Worm (Caenorhabditis elegans): ENCODE data around the gene tmem-138.

The tmem-138 gene

DNA sequence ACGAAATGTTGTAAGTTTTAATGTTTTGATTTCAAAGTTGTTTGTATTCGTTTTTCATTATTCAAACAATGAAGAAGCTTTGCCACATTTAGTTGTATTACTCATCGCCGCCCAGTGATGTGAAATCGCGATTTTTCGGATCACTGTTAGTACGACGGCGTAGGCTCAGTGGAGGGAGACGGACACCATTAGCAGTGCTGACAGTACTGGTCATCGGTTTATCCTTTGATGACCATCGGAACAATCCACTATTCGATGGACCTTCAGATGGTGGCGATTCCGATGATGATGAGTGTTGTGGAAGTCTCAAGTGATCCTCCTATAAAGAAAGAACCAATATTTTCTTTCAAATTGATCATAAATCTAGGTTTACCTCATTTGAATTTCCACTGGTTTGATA, 30.4 kb downstream of the tmem-138 start:
- TF ChIP-seq peb-1 (tag; optimal IDR thresholded peaks at IDR 0.05) (no peak), mdl-1 (tag; optimal IDR thresholded peaks at IDR 0.05) (no peak), mab-5 (tag; optimal IDR thresholded peaks at IDR 0.05) (no peak), nhr-10 (tag; optimal IDR thresholded peaks at IDR 0.05) (no peak), sma-3 (GFP tag; optimal IDR thresholded peaks at IDR 0.05) (no peak), unc-62 (GFP tag; optimal IDR thresholded peaks at IDR 0.05) (no peak), ceh-82 (tag; optimal IDR thresholded peaks at IDR 0.05) (no peak), gmeb-1 (tag; optimal IDR thresholded peaks at IDR 0.05) (no peak), lin-13 (GFP tag; optimal IDR thresholded peaks at IDR 0.05) (no peak)

DNA sequence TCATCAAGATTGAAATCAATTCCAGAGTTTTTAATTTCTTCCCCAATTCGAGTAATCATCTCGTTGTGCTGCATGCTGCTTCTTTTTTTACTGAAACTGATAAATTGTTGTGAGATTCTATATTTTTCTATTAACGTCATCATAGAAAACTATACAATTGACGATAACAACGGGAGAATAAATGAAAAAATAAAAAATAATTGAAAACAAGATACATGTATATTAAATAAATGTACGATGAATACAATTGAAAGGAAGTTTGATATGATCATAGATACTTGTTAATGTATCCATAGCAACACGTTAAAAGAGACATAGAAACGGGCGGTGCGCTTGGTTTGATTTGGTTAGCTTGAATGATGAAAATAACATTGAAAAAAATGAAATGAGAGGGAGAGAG, 33.3 kb downstream of the tmem-138 start, which contains the start of gene T05C12.8:
TSS of gene T05C12.8 (minus strand) at position 101 of the 400 bp plus-strand sequence.
- no peak for TF ChIP-seq mbf-1 (tag; optimal IDR thresholded peaks at IDR 0.05)
- TF ChIP-seq nhr-10 (tag; optimal IDR thresholded peaks at IDR 0.05) = no peak
- no peak for TF ChIP-seq nhr-25 (tag; optimal IDR thresholded peaks at IDR 0.05)
- TF ChIP-seq aly-2 (tag; optimal IDR thresholded peaks at IDR 0.05) = no peak
- TF ChIP-seq gmeb-1 (tag; optimal IDR thresholded peaks at IDR 0.05) = no peak
- TF ChIP-seq lsy-2 (tag; optimal IDR thresholded peaks at IDR 0.05) = no peak
- TF ChIP-seq ztf-4 (tag; optimal IDR thresholded peaks at IDR 0.05) = no peak
- no peak for TF ChIP-seq nhr-12 (tag; optimal IDR thresholded peaks at IDR 0.05)
- no peak for TF ChIP-seq nhr-21 (tag; optimal IDR thresholded peaks at IDR 0.05)
- no peak for TF ChIP-seq blmp-1 (tag; optimal IDR thresholded peaks at IDR 0.05; ENCODE audit: insufficient read depth)
- no peak for TF ChIP-seq nhr-11 (tag; optimal IDR thresholded peaks at IDR 0.05)
- no peak for TF ChIP-seq nhr-129 (tag; optimal IDR thresholded peaks at IDR 0.05)
- TF ChIP-seq crh-2 (tag; optimal IDR thresholded peaks at IDR 0.05) = no peak
- TF ChIP-seq mab-5 (tag; optimal IDR thresholded peaks at IDR 0.05) = no peak
- TF ChIP-seq unc-62 (GFP tag; optimal IDR thresholded peaks at IDR 0.05) = no peak

DNA sequence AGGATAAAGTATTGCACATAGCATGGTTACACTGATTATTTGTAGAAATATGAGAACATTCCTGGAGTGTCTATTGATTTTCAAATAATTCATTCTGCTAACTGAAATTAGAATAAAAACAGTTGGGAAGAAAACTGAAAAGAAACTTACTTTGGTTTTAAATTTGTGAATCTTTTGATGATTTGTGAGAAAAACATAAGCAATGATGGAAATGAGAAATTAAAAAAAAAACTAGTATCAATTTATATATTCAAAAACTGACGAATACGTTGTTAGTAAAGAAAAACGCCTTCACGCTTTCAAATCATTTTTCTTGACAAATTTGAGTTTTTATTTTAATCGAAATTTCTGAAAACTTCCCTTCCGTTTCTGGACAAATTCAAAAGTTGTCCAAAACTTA, 36.0 kb downstream of the tmem-138 start, which contains the start of gene T05C12.9:
TSS of gene T05C12.9 (minus strand) at position 101 of the 400 bp plus-strand sequence.
- TF ChIP-seq ceh-16 (tag; optimal IDR thresholded peaks at IDR 0.05) (no peak), ZK546.5 (tag; optimal IDR thresholded peaks at IDR 0.05) (no peak), Y55F3AM.14 (GFP tag; optimal IDR thresholded peaks at IDR 0.05) (no peak), elt-1 (tag; optimal IDR thresholded peaks at IDR 0.05) (no peak), ztf-1 (GFP tag; conservative IDR thresholded peaks at IDR 0.05) (no peak), unc-62 (GFP tag; optimal IDR thresholded peaks at IDR 0.05) (no peak), sem-4 (tag; optimal IDR thresholded peaks at IDR 0.05) (no peak), nhr-25 (tag; optimal IDR thresholded peaks at IDR 0.05) (no peak), unc-39 (tag; optimal IDR thresholded peaks at IDR 0.05) (no peak)

DNA sequence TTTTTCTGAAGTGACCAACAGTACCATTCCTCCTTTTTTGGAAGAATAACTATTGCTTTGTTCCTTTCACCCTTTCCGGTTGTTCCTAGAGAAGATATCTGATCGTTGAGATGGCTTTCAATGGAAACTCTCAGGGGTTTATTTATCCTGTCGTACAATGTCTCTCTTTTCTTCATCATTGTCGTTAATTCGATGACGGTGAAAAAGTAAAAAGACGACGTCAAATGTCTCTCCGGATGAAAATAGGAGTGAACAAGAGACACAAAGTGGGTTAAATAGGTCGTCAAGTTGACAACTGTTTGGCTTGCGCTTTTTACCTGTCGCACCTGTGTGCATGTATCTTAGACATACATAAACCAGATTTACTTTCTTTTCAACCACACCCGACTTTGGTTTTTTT, 36.8 kb downstream of the tmem-138 start:
- no peak for TF ChIP-seq nhr-6 (tag; optimal IDR thresholded peaks at IDR 0.05)

DNA sequence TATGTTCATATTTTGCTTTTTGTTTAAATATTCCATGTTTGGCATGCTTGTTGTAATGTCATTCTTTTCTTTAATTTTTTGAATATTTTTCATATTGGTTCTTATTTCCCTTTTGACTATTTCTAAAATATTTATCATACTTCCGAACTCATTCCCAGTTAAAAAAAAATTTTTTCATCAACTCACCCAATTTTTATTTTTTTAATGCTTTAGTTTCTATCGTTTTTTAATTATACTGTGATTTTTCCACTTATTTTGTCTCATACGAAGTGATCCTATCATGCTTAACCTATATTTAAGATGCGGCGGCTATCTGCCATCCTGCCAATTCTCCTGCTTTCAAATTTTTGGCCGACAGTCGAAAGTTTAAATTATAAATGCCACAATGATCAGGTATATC, 41.4 kb downstream of the tmem-138 start, which contains the start of gene qua-1:
TSS of gene qua-1 (plus strand) at position 301 of the 400 bp plus-strand sequence.
- no peak for TF ChIP-seq lin-11 (tag; optimal IDR thresholded peaks at IDR 0.05)
- no peak for TF ChIP-seq mdl-1 (tag; optimal IDR thresholded peaks at IDR 0.05)
- TF ChIP-seq sem-4 (tag; optimal IDR thresholded peaks at IDR 0.05) = no peak
- TF ChIP-seq fos-1 (tag; optimal IDR thresholded peaks at IDR 0.05) = no peak
- TF ChIP-seq crh-2 (tag; optimal IDR thresholded peaks at IDR 0.05) = no peak
- TF ChIP-seq unc-39 (tag; optimal IDR thresholded peaks at IDR 0.05) = no peak
- TF ChIP-seq skn-1 (tag; optimal IDR thresholded peaks at IDR 0.05) = no peak
- TF ChIP-seq elt-1 (tag; optimal IDR thresholded peaks at IDR 0.05) = no peak
- TF ChIP-seq mab-5 (tag; optimal IDR thresholded peaks at IDR 0.05) = no peak
- TF ChIP-seq ztf-11 (tag; optimal IDR thresholded peaks at IDR 0.05) = no peak
- TF ChIP-seq elt-3 (tag; optimal IDR thresholded peaks at IDR 0.05) = no peak
- no peak for TF ChIP-seq C34F6.9 (tag; optimal IDR thresholded peaks at IDR 0.05)
- no peak for TF ChIP-seq gmeb-1 (tag; optimal IDR thresholded peaks at IDR 0.05)
- TF ChIP-seq unc-62 (GFP tag; optimal IDR thresholded peaks at IDR 0.05) = no peak
- no peak for TF ChIP-seq nhr-237 (tag; optimal IDR thresholded peaks at IDR 0.05)
- no peak for TF ChIP-seq alr-1 (tag; optimal IDR thresholded peaks at IDR 0.05)
- TF ChIP-seq peb-1 (tag; optimal IDR thresholded peaks at IDR 0.05) = no peak
